Fruit fly (Drosophila melanogaster): Measurements from ENCODE around the gene Ank2.

DNA sequence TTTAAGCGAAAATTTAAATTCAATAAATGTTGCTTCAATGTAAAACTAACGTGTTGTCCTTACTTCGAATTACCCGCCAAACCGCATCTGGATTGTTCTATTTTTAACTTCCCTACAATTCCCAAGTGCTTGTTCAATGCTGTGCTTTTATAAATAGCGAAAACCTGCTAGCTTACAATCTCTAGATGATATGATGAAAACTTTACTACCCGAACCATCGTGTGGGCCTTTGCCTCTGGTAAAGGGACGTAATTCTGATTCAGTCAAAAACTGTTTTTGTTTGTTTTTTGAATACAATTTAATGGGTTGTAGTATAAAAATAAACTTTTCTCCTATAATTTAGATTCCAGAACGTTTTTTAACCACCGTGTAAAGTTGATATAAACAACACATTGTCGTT, 78.7 kb downstream of the Ank2 start:
- TF ChIP-seq woc (GFP tag; optimal IDR thresholded peaks at IDR 0.05), result no peak
- no peak for TF ChIP-seq N (GFP tag; optimal IDR thresholded peaks at IDR 0.05)
- TF ChIP-seq OdsH (GFP tag; optimal IDR thresholded peaks at IDR 0.05), result no peak
- TF ChIP-seq fru (GFP tag; optimal IDR thresholded peaks at IDR 0.05), result no peak

Measured in whole organism, wandering third instar larva.